Worm (Caenorhabditis elegans): ENCODE results near the gene C30A5.10.

DNA sequence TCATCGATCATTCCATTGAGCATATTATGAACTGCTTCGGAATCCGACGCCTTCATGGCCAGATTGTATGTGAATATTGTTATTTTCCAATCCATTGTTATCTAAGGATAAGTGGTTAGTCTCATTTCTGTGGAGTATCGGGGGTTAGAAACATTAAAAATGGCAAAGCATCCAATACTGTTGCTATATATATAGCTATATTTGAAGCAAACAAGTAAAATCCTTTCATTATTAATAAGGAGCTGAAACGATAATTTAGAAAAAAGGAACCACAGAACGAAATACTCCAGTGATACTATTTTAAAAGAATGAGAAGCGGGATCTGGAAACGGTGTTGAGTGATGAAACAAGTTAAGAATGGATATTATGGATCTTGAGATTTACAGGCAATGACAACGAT, 48.4 kb downstream of the C30A5.10 start, which contains the start of gene inpp-5K:
- TF ChIP-seq unc-130 (GFP tag; optimal IDR thresholded peaks at IDR 0.05) (no peak), efl-1 (GFP tag; optimal IDR thresholded peaks at IDR 0.05) (no peak), F33H1.4 (GFP tag; IDR thresholded peaks at IDR 0.05) (no peak)

All from whole organism, young adult.